Worm (Caenorhabditis elegans) whole organism, L2 larva: ENCODE measurements around the gene F11E6.8.

Experiments used
- C34F6.9 ChIP-seq: fragments of 150-350 bp; optimal IDR thresholded peaks from 2 replicates; lab custom pipeline; 2014; ENCODE audit warnings: missing biosample characterization, missing genetic modification characterization
- F13H6.1 ChIP-seq: sonication (generic microtip); optimal IDR thresholded peaks from 2 replicates; lab custom pipeline; 2016; ENCODE audit warnings: missing genetic modification characterization, missing compliant biosample characterization
- R02D3.7 ChIP-seq: fragments of 150-350 bp; optimal IDR thresholded peaks from 2 replicates; lab custom pipeline; 2014; ENCODE audit warnings: missing biosample characterization, missing genetic modification characterization
- Y55F3AM.14 ChIP-seq: fragments of 200-800 bp; sonication (Bioruptor generic); optimal IDR thresholded peaks from 2 replicates; lab custom pipeline; 2018; ENCODE audit warnings: mild to moderate bottlenecking, missing genetic modification characterization, missing compliant biosample characterization
- ZK546.5 ChIP-seq: sonication (generic microtip); optimal IDR thresholded peaks from 2 replicates; lab custom pipeline; 2017; ENCODE audit warnings: missing biosample characterization, missing genetic modification characterization
- alr-1 ChIP-seq: fragments of 150-350 bp; optimal IDR thresholded peaks from 2 replicates; lab custom pipeline; 2014; ENCODE audit warnings: missing biosample characterization, missing genetic modification characterization
- aly-2 ChIP-seq: fragments of 150-350 bp; optimal IDR thresholded peaks from 2 replicates; lab custom pipeline; 2014; ENCODE audit warnings: missing biosample characterization, missing genetic modification characterization
- ama-1 ChIP-seq: fragments of 150-350 bp; optimal IDR thresholded peaks from 2 replicates; lab custom pipeline; 2018; ENCODE audit warnings: inconsistent platforms
- blmp-1 ChIP-seq: sonication (generic microtip); optimal IDR thresholded peaks from 2 replicates; lab custom pipeline; 2017; ENCODE audit warnings: missing genetic modification characterization, mild to moderate bottlenecking, missing compliant biosample characterization, antibody characterized with exemption, moderate library complexity; ENCODE audit not compliant: insufficient read depth
- ceh-16 ChIP-seq: fragments of 150-350 bp; optimal IDR thresholded peaks from 2 replicates; lab custom pipeline; 2014; ENCODE audit warnings: missing biosample characterization, missing genetic modification characterization
- ceh-82 ChIP-seq: fragments of 150-350 bp; optimal IDR thresholded peaks from 2 replicates; lab custom pipeline; 2014; ENCODE audit warnings: missing biosample characterization, missing genetic modification characterization
- crh-2 ChIP-seq: sonication (generic microtip); optimal IDR thresholded peaks from 2 replicates; lab custom pipeline; 2017; ENCODE audit warnings: missing biosample characterization, missing genetic modification characterization
- dmd-4 ChIP-seq: sonication (generic microtip); optimal IDR thresholded peaks from 2 replicates; lab custom pipeline; 2017; ENCODE audit warnings: missing biosample characterization, missing genetic modification characterization
- egl-27 ChIP-seq: sonication (generic microtip); optimal IDR thresholded peaks from 3 replicates; lab custom pipeline; 2017; ENCODE audit warnings: missing biosample characterization, missing genetic modification reagents, missing genetic modification characterization
- elt-1 ChIP-seq: fragments of 150-350 bp; optimal IDR thresholded peaks from 2 replicates; lab custom pipeline; 2014; ENCODE audit warnings: missing biosample characterization, missing genetic modification characterization
- elt-3 ChIP-seq: sonication (generic microtip); optimal IDR thresholded peaks from 2 replicates; lab custom pipeline; 2017; ENCODE audit warnings: missing biosample characterization, missing genetic modification characterization
- fos-1 ChIP-seq: fragments of 150-350 bp; optimal IDR thresholded peaks from 2 replicates; lab custom pipeline; 2014; ENCODE audit warnings: missing biosample characterization, missing genetic modification characterization
- gmeb-1 ChIP-seq: fragments of 150-350 bp; optimal IDR thresholded peaks from 2 replicates; lab custom pipeline; 2014; ENCODE audit warnings: missing biosample characterization, missing genetic modification characterization
- lin-11 ChIP-seq: fragments of 150-350 bp; sonication (generic microtip); optimal IDR thresholded peaks from 2 replicates; lab custom pipeline; 2014; ENCODE audit warnings: missing biosample characterization, missing genetic modification characterization, inconsistent platforms, mixed read lengths
- lin-13 ChIP-seq: fragments of 150-350 bp; optimal IDR thresholded peaks from 2 replicates; lab custom pipeline; 2014; ENCODE audit warnings: missing biosample characterization, missing genetic modification reagents, missing genetic modification characterization
- lin-39 ChIP-seq: fragments of 150-350 bp; optimal IDR thresholded peaks from 2 replicates; lab custom pipeline; 2014; ENCODE audit warnings: missing biosample characterization, missing genetic modification reagents, missing genetic modification characterization
- lsy-2 ChIP-seq, 2 experiments: fragments of 150-350 bp in 1 of 2; sonication (generic microtip) in 1 of 2; optimal IDR thresholded peaks; 2 replicates each; lab custom pipeline; 2014 to 2017; ENCODE audit warnings: missing biosample characterization in 2 of 2, missing genetic modification characterization in 2 of 2
- mab-5 ChIP-seq: fragments of 150-350 bp; optimal IDR thresholded peaks from 2 replicates; lab custom pipeline; 2014; ENCODE audit warnings: missing biosample characterization, missing genetic modification characterization
- mbf-1 ChIP-seq: sonication (generic microtip); optimal IDR thresholded peaks from 2 replicates; lab custom pipeline; 2017; ENCODE audit warnings: missing biosample characterization, missing genetic modification characterization
- mdl-1 ChIP-seq, 2 experiments: fragments of 150-350 bp in 1 of 2; sonication (generic microtip) in 1 of 2; optimal IDR thresholded peaks; 2 replicates each; lab custom pipeline; 2017; ENCODE audit warnings: missing biosample characterization in 2 of 2, missing genetic modification characterization in 2 of 2
- nhr-10 ChIP-seq: sonication (generic microtip); optimal IDR thresholded peaks from 2 replicates; lab custom pipeline; 2017; ENCODE audit warnings: missing biosample characterization, missing genetic modification characterization
- nhr-11 ChIP-seq: fragments of 150-350 bp; optimal IDR thresholded peaks from 2 replicates; lab custom pipeline; 2014; ENCODE audit warnings: missing biosample characterization, missing genetic modification characterization
- nhr-12 ChIP-seq: fragments of 150-350 bp; optimal IDR thresholded peaks from 2 replicates; lab custom pipeline; 2014; ENCODE audit warnings: missing biosample characterization, missing genetic modification characterization
- nhr-129 ChIP-seq: fragments of 150-350 bp; optimal IDR thresholded peaks from 2 replicates; lab custom pipeline; 2014; ENCODE audit warnings: missing biosample characterization, missing genetic modification characterization
- nhr-21 ChIP-seq: fragments of 150-350 bp; optimal IDR thresholded peaks from 2 replicates; lab custom pipeline; 2014; ENCODE audit warnings: missing biosample characterization, missing genetic modification characterization
- nhr-237 ChIP-seq: fragments of 150-350 bp; optimal IDR thresholded peaks from 2 replicates; lab custom pipeline; 2014; ENCODE audit warnings: missing biosample characterization, missing genetic modification characterization
- nhr-25 ChIP-seq: fragments of 150-350 bp; sonication (generic microtip); optimal IDR thresholded peaks from 3 replicates; lab custom pipeline; 2014; ENCODE audit warnings: missing biosample characterization, missing genetic modification characterization
- nhr-6 ChIP-seq: fragments of 150-350 bp; optimal IDR thresholded peaks from 2 replicates; lab custom pipeline; 2014; ENCODE audit warnings: missing biosample characterization, missing genetic modification characterization
- nhr-77 ChIP-seq: fragments of 150-350 bp; optimal IDR thresholded peaks from 2 replicates; lab custom pipeline; 2014; ENCODE audit warnings: missing biosample characterization, missing genetic modification characterization
- peb-1 ChIP-seq: fragments of 150-350 bp; optimal IDR thresholded peaks from 2 replicates; lab custom pipeline; 2014; ENCODE audit warnings: missing biosample characterization, missing genetic modification characterization
- sem-4 ChIP-seq: fragments of 150-350 bp; optimal IDR thresholded peaks from 2 replicates; lab custom pipeline; 2014; ENCODE audit warnings: missing biosample characterization, missing genetic modification reagents, missing genetic modification characterization
- skn-1 ChIP-seq: sonication (generic microtip); optimal IDR thresholded peaks from 2 replicates; lab custom pipeline; 2017; ENCODE audit warnings: missing biosample characterization, missing genetic modification characterization
- sma-3 ChIP-seq: sonication (generic microtip); optimal IDR thresholded peaks from 2 replicates; lab custom pipeline; 2016; ENCODE audit warnings: missing genetic modification reagents, missing genetic modification characterization, missing compliant biosample characterization
- sma-9 ChIP-seq, 2 experiments: fragments of 150-350 bp in 1 of 2; sonication (generic microtip) in 1 of 2; optimal IDR thresholded peaks; 2 replicates each; lab custom pipeline; 2014 to 2016; ENCODE audit warnings: missing genetic modification characterization in 2 of 2, mild to moderate bottlenecking in 1 of 2, missing biosample characterization in 1 of 2, missing compliant biosample characterization in 1 of 2, missing genetic modification reagents in 1 of 2, moderate library complexity in 1 of 2
- snpc-4 ChIP-seq: fragments of 150-350 bp; optimal IDR thresholded peaks from 2 replicates; lab custom pipeline; 2014; ENCODE audit warnings: missing biosample characterization, missing genetic modification characterization
- unc-39 ChIP-seq: fragments of 150-350 bp; optimal IDR thresholded peaks from 2 replicates; lab custom pipeline; 2014; ENCODE audit warnings: missing biosample characterization, missing genetic modification characterization
- unc-55 ChIP-seq: fragments of 150-350 bp; sonication (generic microtip); optimal IDR thresholded peaks from 3 replicates; lab custom pipeline; 2014; ENCODE audit warnings: missing biosample characterization, missing genetic modification reagents, missing genetic modification characterization
- unc-62 ChIP-seq: fragments of 150-350 bp; optimal IDR thresholded peaks from 2 replicates; lab custom pipeline; 2014; ENCODE audit warnings: missing biosample characterization, missing genetic modification reagents, missing genetic modification characterization
- zag-1 ChIP-seq: fragments of 150-350 bp; optimal IDR thresholded peaks from 2 replicates; lab custom pipeline; 2014; ENCODE audit warnings: missing biosample characterization, missing genetic modification characterization
- ztf-1 ChIP-seq: fragments of 200-800 bp; sonication (Bioruptor generic); conservative IDR thresholded peaks from 2 replicates; pipeline ENCODE4 v1.3.6; 2022; ENCODE audit warnings: missing genetic modification characterization, missing compliant biosample characterization
- ztf-11 ChIP-seq: sonication (generic microtip); optimal IDR thresholded peaks from 2 replicates; lab custom pipeline; 2017; ENCODE audit warnings: missing biosample characterization, missing genetic modification characterization
- ztf-4 ChIP-seq: fragments of 150-350 bp; optimal IDR thresholded peaks from 2 replicates; lab custom pipeline; 2014; ENCODE audit warnings: missing biosample characterization, missing genetic modification characterization

F11E6.8 gene

DNA sequence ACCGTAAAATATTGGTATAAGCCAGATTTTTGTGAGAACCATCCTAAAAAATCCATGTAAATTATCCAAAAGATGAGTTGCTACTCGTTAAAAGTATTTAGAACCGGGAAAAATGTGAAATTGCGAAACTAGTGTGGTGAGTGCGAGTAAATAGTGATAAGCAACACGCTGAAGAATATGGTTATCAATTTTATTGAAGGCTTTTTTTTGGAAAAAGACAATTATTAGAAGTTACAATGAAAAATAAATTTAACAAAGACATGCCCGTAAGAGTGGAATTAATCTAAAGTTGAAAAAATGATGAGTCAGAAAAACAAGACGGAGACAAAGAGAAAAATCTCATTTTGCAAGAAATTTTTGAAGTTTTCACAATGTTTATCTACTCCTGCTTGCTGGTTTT lies 15.5 kb upstream of the F11E6.8 start, which contains the start of gene F11E6.6:
TSS of gene F11E6.6 (minus strand) at position 101 of the 400 bp plus-strand sequence.
- TF ChIP-seq F13H6.1 (tag; lab: Kevin White, UChicago) = no peak
- peak; percentile 48 for TF ChIP-seq fos-1

DNA sequence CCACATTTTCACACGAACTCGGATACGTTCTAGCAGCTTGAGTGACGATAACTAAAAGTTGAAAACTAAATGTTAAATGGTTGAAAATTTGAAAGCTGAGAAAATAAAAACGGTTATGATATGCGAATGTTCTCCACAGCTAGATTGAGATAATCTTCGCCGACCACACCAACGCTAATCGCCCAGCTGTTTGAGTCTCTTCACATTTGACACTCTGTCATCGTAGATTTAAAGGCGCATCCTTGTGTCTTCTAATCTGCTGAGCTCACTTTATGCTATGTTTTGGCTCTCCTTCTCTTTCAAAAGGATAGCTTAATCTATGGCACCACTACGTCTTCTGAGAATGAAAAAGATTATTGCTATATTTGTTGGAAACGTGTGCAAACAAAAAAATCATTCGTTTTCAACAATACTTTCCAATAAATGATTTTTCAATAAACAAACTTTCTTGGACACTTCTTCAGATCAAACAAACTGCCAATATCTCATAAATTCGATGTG lies 12.8 kb upstream of the F11E6.8 start, which contains the start of gene F11E6.10:
TSS of gene F11E6.10 (minus strand) at position 51 of the 501 bp plus-strand sequence.
- no peak for TF ChIP-seq sem-4 (tag; lab: Kevin White, UChicago)
- no peak for TF ChIP-seq lin-13 (GFP tag; lab: Kevin White, UChicago)
- TF ChIP-seq ceh-16 (tag; lab: Kevin White, UChicago) = no peak
- no peak for TF ChIP-seq nhr-10 (tag; lab: Kevin White, UChicago)
- TF ChIP-seq sma-9 (GFP tag; optimal IDR thresholded peaks at IDR 0.05; lab: Kevin White, UChicago) = no peak
- TF ChIP-seq sma-9 (tag; optimal IDR thresholded peaks at IDR 0.05; lab: Kevin White, UChicago) = no peak
- TF ChIP-seq nhr-129 (tag; lab: Kevin White, UChicago) = no peak
- no peak for TF ChIP-seq blmp-1 (tag; lab: Kevin White, UChicago)
- TF ChIP-seq alr-1 (tag; lab: Kevin White, UChicago) = no peak
- no peak for TF ChIP-seq mdl-1 (tag; optimal IDR thresholded peaks at IDR 0.05; lab: Kevin White, UChicago)
- TF ChIP-seq gmeb-1 = no peak
- TF ChIP-seq ama-1 (lab: Kevin White, UChicago) = no peak
- TF ChIP-seq unc-62 (GFP tag; lab: Kevin White, UChicago) = no peak
- no peak for TF ChIP-seq snpc-4
- no peak for TF ChIP-seq nhr-237
- no peak for TF ChIP-seq ztf-1
- TF ChIP-seq, all 48 proteins: peak for 0

DNA sequence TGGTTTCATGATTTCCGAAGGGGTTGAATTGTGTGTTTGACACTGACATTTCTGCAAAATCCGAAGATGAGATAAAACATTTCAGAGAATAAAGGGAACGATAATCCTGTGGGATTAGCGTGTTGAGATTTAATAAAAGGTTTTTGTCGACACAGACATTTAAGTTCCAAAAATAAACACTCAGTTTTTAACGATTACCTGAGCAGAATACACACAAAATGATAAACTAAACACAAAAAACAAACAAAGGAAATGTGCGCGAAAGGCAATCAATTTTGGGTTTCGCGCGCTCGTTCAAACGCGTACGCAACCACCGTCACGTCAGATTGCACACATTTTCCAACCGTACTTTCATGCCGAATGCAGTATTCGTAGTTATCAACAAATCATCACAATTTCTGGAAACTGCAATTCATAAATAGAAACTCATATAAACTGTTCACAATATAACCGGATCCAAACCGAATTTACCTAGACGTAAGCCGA lies 10.9 kb upstream of the F11E6.8 start, which contains the start of gene rif-1.1:
TSS of gene rif-1.1 (minus strand) at position 51 of the 486 bp plus-strand sequence.
- TF ChIP-seq snpc-4 (no peak), zag-1 (tag; lab: Kevin White, UChicago) (no peak), ztf-4 (tag; lab: Kevin White, UChicago) (no peak), crh-2 (no peak), skn-1 (tag; lab: Kevin White, UChicago) (no peak), alr-1 (tag; lab: Kevin White, UChicago) (no peak), lin-11 (tag; lab: Kevin White, UChicago) (no peak), dmd-4 (tag; lab: Kevin White, UChicago) (no peak), lsy-2 (tag; optimal IDR thresholded peaks at IDR 0.05; lab: Kevin White, UChicago) (peak in 1 of 2 experiments; percentile 86), R02D3.7 (tag; lab: Kevin White, UChicago) (no peak), ZK546.5 (tag; lab: Kevin White, UChicago) (no peak), ztf-11 (tag; lab: Kevin White, UChicago) (no peak), ztf-1 (no peak), unc-62 (GFP tag; lab: Kevin White, UChicago) (no peak), elt-3 (tag; lab: Kevin White, UChicago) (no peak), sma-9 (GFP tag; optimal IDR thresholded peaks at IDR 0.05; lab: Kevin White, UChicago) (no peak), sma-9 (tag; optimal IDR thresholded peaks at IDR 0.05; lab: Kevin White, UChicago) (no peak), egl-27 (tag; lab: Kevin White, UChicago) (no peak), sma-3 (peak; percentile 2), fos-1 (no peak), elt-1 (tag; lab: Kevin White, UChicago) (no peak), mab-5 (tag; lab: Kevin White, UChicago) (no peak), F13H6.1 (tag; lab: Kevin White, UChicago) (no peak), ceh-82 (tag; lab: Kevin White, UChicago) (no peak), nhr-77 (tag; lab: Kevin White, UChicago) (no peak), mbf-1 (no peak), peb-1 (tag; lab: Kevin White, UChicago) (no peak), nhr-6 (tag; lab: Kevin White, UChicago) (no peak), mdl-1 (tag; optimal IDR thresholded peaks at IDR 0.05; lab: Kevin White, UChicago) (no peak), blmp-1 (tag; lab: Kevin White, UChicago) (no peak), C34F6.9 (tag; lab: Kevin White, UChicago) (peak; percentile 19), gmeb-1 (peak; percentile 86), nhr-10 (tag; lab: Kevin White, UChicago) (no peak), nhr-25 (tag; lab: Kevin White, UChicago) (no peak), aly-2 (no peak), ama-1 (lab: Kevin White, UChicago) (no peak), unc-39 (no peak), unc-55 (peak; percentile 72), nhr-129 (tag; lab: Kevin White, UChicago) (peak; percentile 49), lin-13 (GFP tag; lab: Kevin White, UChicago) (peak; percentile 23), nhr-12 (tag; lab: Kevin White, UChicago) (no peak), nhr-11 (no peak), sem-4 (tag; lab: Kevin White, UChicago) (no peak), lin-39 (tag; lab: Kevin White, UChicago) (no peak), nhr-237 (no peak), ceh-16 (tag; lab: Kevin White, UChicago) (no peak), nhr-21 (no peak), Y55F3AM.14 (GFP tag; lab: Kevin White, UChicago) (no peak)
